Worm (Caenorhabditis elegans) whole organism, young adult: ENCODE measurements around the gene C07A9.9.

ENCODE experiments used
- B0336.3 ChIP-seq: fragments of 200-800 bp; sonication (Bioruptor generic); IDR thresholded peaks from 2 replicates; pipeline ENCODE4 v1.3.6; 2022; ENCODE audit warnings: missing genetic modification characterization, missing compliant biosample characterization
- C17E4.6 ChIP-seq: fragments of 200-800 bp; sonication (Bioruptor generic); IDR thresholded peaks from 2 replicates; pipeline ENCODE4 v1.3.6; 2022; ENCODE audit warnings: missing genetic modification reagents, missing genetic modification characterization, missing compliant biosample characterization
- F37B4.10 ChIP-seq: fragments of 200-800 bp; sonication (Bioruptor generic); IDR thresholded peaks from 2 replicates; pipeline ENCODE4 v1.3.6; 2022; ENCODE audit warnings: missing genetic modification characterization, missing compliant biosample characterization
- F57C9.4 ChIP-seq: sonication (generic microtip); optimal IDR thresholded peaks from 2 replicates; lab custom pipeline; 2017; ENCODE audit warnings: mild to moderate bottlenecking, missing genetic modification characterization, missing compliant biosample characterization
- K11D2.4 ChIP-seq: fragments of 200-800 bp; sonication (Bioruptor generic); IDR thresholded peaks from 2 replicates; pipeline ENCODE4 v1.3.6; 2022; ENCODE audit warnings: missing genetic modification reagents, missing genetic modification characterization, missing compliant biosample characterization
- K12H6.12 ChIP-seq: fragments of 200-800 bp; sonication (Bioruptor generic); optimal IDR thresholded peaks from 2 replicates; lab custom pipeline; 2018; ENCODE audit warnings: mild to moderate bottlenecking, missing genetic modification characterization, missing compliant biosample characterization
- T07F8.4 ChIP-seq: sonication (generic microtip); optimal IDR thresholded peaks from 2 replicates; lab custom pipeline; 2016; ENCODE audit warnings: mild to moderate bottlenecking, missing genetic modification characterization, moderate library complexity, missing compliant biosample characterization
- Y53F4B.3 ChIP-seq: fragments of 200-800 bp; sonication (Bioruptor generic); IDR thresholded peaks from 2 replicates; pipeline ENCODE4 v1.3.6; 2022; ENCODE audit warnings: missing genetic modification reagents, missing genetic modification characterization, missing compliant biosample characterization
- Y53G8AR.9 ChIP-seq: fragments of 200-800 bp; sonication (Bioruptor generic); conservative IDR thresholded peaks from 2 replicates; pipeline ENCODE4 v1.3.6; 2022; ENCODE audit warnings: missing genetic modification reagents, missing genetic modification characterization, missing compliant biosample characterization
- Y95B8A.8 ChIP-seq: fragments of 200-800 bp; sonication (Bioruptor generic); IDR thresholded peaks from 2 replicates; pipeline ENCODE4 v1.3.6; 2022; ENCODE audit warnings: missing genetic modification reagents, missing genetic modification characterization, missing compliant biosample characterization
- aptf-2 ChIP-seq: fragments of 200-800 bp; sonication (Bioruptor generic); conservative IDR thresholded peaks from 2 replicates; pipeline ENCODE4 v1.3.6; 2022; ENCODE audit warnings: missing genetic modification reagents, missing genetic modification characterization, missing compliant biosample characterization
- aptf-3 ChIP-seq: fragments of 200-800 bp; sonication (Bioruptor generic); IDR thresholded peaks from 2 replicates; pipeline ENCODE4 v1.3.6; 2022; ENCODE audit warnings: missing genetic modification characterization, missing compliant biosample characterization
- attf-5 ChIP-seq: fragments of 200-800 bp; sonication (Bioruptor generic); optimal IDR thresholded peaks from 2 replicates; lab custom pipeline; 2018; ENCODE audit warnings: mild to moderate bottlenecking, missing genetic modification characterization, missing compliant biosample characterization
- attf-6 ChIP-seq: fragments of 200-800 bp; sonication (Bioruptor generic); IDR thresholded peaks from 2 replicates; pipeline ENCODE4 v1.3.6; 2022; ENCODE audit warnings: missing genetic modification reagents, missing genetic modification characterization, missing compliant biosample characterization
- cebp-1 ChIP-seq, 2 experiments: fragments of 200-800 bp in 1 of 2; sonication (Bioruptor generic) in 1 of 2; sonication (generic microtip) in 1 of 2; IDR thresholded peaks in 1 of 2; optimal IDR thresholded peaks in 1 of 2; 2 replicates each; pipeline versions ENCODE4 v1.3.6 to Lab custom; 2017 to 2022; ENCODE audit warnings: missing compliant biosample characterization in 2 of 2, missing genetic modification characterization in 2 of 2, mild to moderate bottlenecking in 1 of 2, missing genetic modification reagents in 1 of 2, moderate library complexity in 1 of 2
- ceh-27 ChIP-seq: fragments of 200-800 bp; sonication (Bioruptor generic); optimal IDR thresholded peaks from 2 replicates; lab custom pipeline; 2018; ENCODE audit warnings: mild to moderate bottlenecking, missing genetic modification characterization, moderate library complexity, missing compliant biosample characterization
- ceh-40 ChIP-seq: fragments of 200-800 bp; sonication (Bioruptor generic); IDR thresholded peaks from 2 replicates; pipeline ENCODE4 v1.3.6; 2022; ENCODE audit warnings: missing genetic modification characterization, missing compliant biosample characterization
- chd-7 ChIP-seq: sonication (generic microtip); optimal IDR thresholded peaks from 2 replicates; lab custom pipeline; 2016; ENCODE audit warnings: mild to moderate bottlenecking, missing genetic modification characterization, moderate library complexity, missing compliant biosample characterization
- dox-1 ChIP-seq: fragments of 200-800 bp; sonication (Bioruptor generic); IDR thresholded peaks from 2 replicates; pipeline ENCODE4 v1.3.6; 2022; ENCODE audit warnings: missing genetic modification reagents, missing genetic modification characterization, missing compliant biosample characterization
- ekl-4 ChIP-seq: fragments of 200-800 bp; sonication (Bioruptor generic); IDR thresholded peaks from 2 replicates; pipeline ENCODE4 v1.3.6; 2022; ENCODE audit warnings: missing genetic modification reagents, missing genetic modification characterization, missing compliant biosample characterization
- ets-4 ChIP-seq: fragments of 200-800 bp; sonication (Bioruptor generic); optimal IDR thresholded peaks from 2 replicates; lab custom pipeline; 2018; ENCODE audit warnings: mild to moderate bottlenecking, missing genetic modification characterization, missing compliant biosample characterization
- him-1 ChIP-seq: sonication (generic microtip); optimal IDR thresholded peaks from 2 replicates; lab custom pipeline; 2016; ENCODE audit warnings: missing genotype, missing genetic modification reagents, missing genetic modification characterization, missing compliant biosample characterization
- hmg-1.2 ChIP-seq: fragments of 200-800 bp; sonication (Bioruptor generic); IDR thresholded peaks from 2 replicates; pipeline ENCODE4 v1.3.6; 2022; ENCODE audit warnings: missing genetic modification reagents, missing genetic modification characterization, missing compliant biosample characterization
- lin-26 ChIP-seq: fragments of 200-800 bp; sonication (Bioruptor generic); IDR thresholded peaks from 2 replicates; pipeline ENCODE4 v1.3.6; 2022; ENCODE audit warnings: missing genetic modification reagents, missing genetic modification characterization, missing compliant biosample characterization
- lin-40 ChIP-seq: sonication (generic microtip); optimal IDR thresholded peaks from 2 replicates; lab custom pipeline; 2016; ENCODE audit warnings: missing genetic modification characterization, mild to moderate bottlenecking, missing compliant biosample characterization, missing genotype, missing genetic modification reagents
- madf-10 ChIP-seq: sonication (generic microtip); optimal IDR thresholded peaks from 2 replicates; lab custom pipeline; 2016; ENCODE audit warnings: mild to moderate bottlenecking, missing genetic modification characterization, missing compliant biosample characterization
- mcd-1 ChIP-seq: fragments of 200-800 bp; sonication (Bioruptor generic); IDR thresholded peaks from 2 replicates; pipeline ENCODE4 v1.3.6; 2022; ENCODE audit warnings: missing genetic modification reagents, missing genetic modification characterization, missing compliant biosample characterization
- mel-28 ChIP-seq: sonication (generic microtip); optimal IDR thresholded peaks from 2 replicates; lab custom pipeline; 2016; ENCODE audit warnings: borderline replicate concordance, mild to moderate bottlenecking, missing genetic modification characterization, missing compliant biosample characterization
- mes-4 ChIP-seq: sonication (generic microtip); optimal IDR thresholded peaks from 2 replicates; lab custom pipeline; 2016; ENCODE audit warnings: missing genotype, missing genetic modification characterization, missing compliant biosample characterization
- mxl-1 ChIP-seq: sonication (generic microtip); optimal IDR thresholded peaks from 2 replicates; lab custom pipeline; 2016; ENCODE audit warnings: missing genetic modification characterization, missing compliant biosample characterization
- nhr-120 ChIP-seq: fragments of 200-800 bp; sonication (Bioruptor generic); IDR thresholded peaks from 2 replicates; pipeline ENCODE4 v1.3.6; 2022; ENCODE audit warnings: missing genetic modification characterization, missing compliant biosample characterization
- nhr-80 ChIP-seq: sonication (generic microtip); optimal IDR thresholded peaks from 2 replicates; lab custom pipeline; 2016; ENCODE audit warnings: missing genetic modification characterization, missing compliant biosample characterization
- pha-4 ChIP-seq: fragments of 150-350 bp; sonication (generic microtip); optimal IDR thresholded peaks from 2 replicates; lab custom pipeline; 2014; ENCODE audit warnings: missing biosample characterization, missing genetic modification reagents, missing genetic modification characterization
- snpc-4 ChIP-seq, 5 experiments: fragments of 150-350 bp in 1 of 5; sonication (generic microtip) in 4 of 5; optimal IDR thresholded peaks; 2 replicates each; lab custom pipeline; 2014 to 2018; ENCODE audit warnings: missing genetic modification characterization in 5 of 5, missing biosample characterization in 3 of 5, antibody characterized with exemption in 2 of 5, mild to moderate bottlenecking in 2 of 5, missing compliant biosample characterization in 2 of 5, missing genotype in 2 of 5, moderate library complexity in 2 of 5, missing genetic modification reagents in 1 of 5
- somi-1 ChIP-seq: fragments of 200-800 bp; sonication (Bioruptor generic); optimal IDR thresholded peaks from 2 replicates; lab custom pipeline; 2018; ENCODE audit warnings: mild to moderate bottlenecking, missing genetic modification characterization, missing compliant biosample characterization
- sptf-2 ChIP-seq: fragments of 200-800 bp; sonication (Bioruptor generic); optimal IDR thresholded peaks from 2 replicates; lab custom pipeline; 2018; ENCODE audit warnings: mild to moderate bottlenecking, missing genetic modification characterization, missing compliant biosample characterization
- unc-62 ChIP-seq: fragments of 150-350 bp; optimal IDR thresholded peaks from 2 replicates; lab custom pipeline; 2014; ENCODE audit warnings: missing biosample characterization, missing genetic modification reagents, missing genetic modification characterization
- zfh-2 ChIP-seq: fragments of 200-800 bp; sonication (Bioruptor generic); conservative IDR thresholded peaks from 2 replicates; pipeline ENCODE4 v1.3.6; 2022; ENCODE audit warnings: missing genetic modification reagents, missing genetic modification characterization, missing compliant biosample characterization
- ztf-18 ChIP-seq: sonication (generic microtip); optimal IDR thresholded peaks from 2 replicates; lab custom pipeline; 2016; ENCODE audit warnings: missing genotype, mild to moderate bottlenecking, missing genetic modification characterization, missing compliant biosample characterization

C07A9.9 gene

ce11 chrIII:9697323-9697722 lies 29.9 kb upstream of the C07A9.9 start:
- no peak for TF ChIP-seq unc-62 (GFP tag; lab: Kevin White, UChicago)
- TF ChIP-seq B0336.3 (GFP tag; lab: Robert Waterston, UW), result peak; percentile 42; the same call in 1 of the 2 replicates
- TF ChIP-seq K11D2.4 (GFP tag; lab: Robert Waterston, UW), result 0 out of 2 replicates have a peak, but pooled peaks have one; percentile 10
- TF ChIP-seq snpc-4 (GFP tag; optimal IDR thresholded peaks at IDR 0.05; lab: Kevin White, UChicago), result no peak
- peak in 2 of 4 experiments; percentile 28 to 56 for TF ChIP-seq snpc-4 (tag; optimal IDR thresholded peaks at IDR 0.05; lab: Kevin White, UChicago)
- peak; percentile 38 for TF ChIP-seq attf-5 (GFP tag; lab: Kevin White, UChicago)
- no peak for TF ChIP-seq attf-6 (GFP tag; lab: Robert Waterston, UW)
- no peak for TF ChIP-seq pha-4 (tag; lab: Kevin White, UChicago)
- 0 out of 2 replicates have a peak, but pooled peaks have one; percentile 16 for TF ChIP-seq ekl-4 (GFP tag; lab: Robert Waterston, UW)
- no peak for TF ChIP-seq sptf-2 (GFP tag; lab: Kevin White, UChicago)
- TF ChIP-seq K12H6.12 (tag; lab: Kevin White, UChicago), result peak; percentile 12
- TF ChIP-seq aptf-3 (GFP tag; lab: Robert Waterston, UW), result no peak
- TF ChIP-seq ztf-18 (tag; lab: Kevin White, UChicago), result no peak
- no peak for TF ChIP-seq mes-4
- TF ChIP-seq zfh-2 (GFP tag; lab: Robert Waterston, UW), result no peak
- TF ChIP-seq ceh-27, result peak; percentile 5
- no peak for TF ChIP-seq F37B4.10 (GFP tag; lab: Robert Waterston, UW)
- TF ChIP-seq him-1 (tag; lab: Kevin White, UChicago), result no peak
- TF ChIP-seq mcd-1 (GFP tag; lab: Robert Waterston, UW), result 0 out of 2 replicates have a peak, but pooled peaks have one; percentile 38
- TF ChIP-seq madf-10, result no peak
- peak; percentile 26 for TF ChIP-seq lin-40 (tag; lab: Kevin White, UChicago)
- peak; percentile 56; the same call in 1 of the 2 replicates for TF ChIP-seq hmg-1.2 (GFP tag; lab: Robert Waterston, UW)
- 0 out of 2 replicates have a peak, but pooled peaks have one; percentile 35 for TF ChIP-seq Y53G8AR.9
- TF ChIP-seq cebp-1 (GFP tag; IDR thresholded peaks at IDR 0.05; lab: Robert Waterston, UW), result no peak
- TF ChIP-seq cebp-1 (tag; optimal IDR thresholded peaks at IDR 0.05; lab: Kevin White, UChicago), result peak; percentile 58
- no peak for TF ChIP-seq lin-26 (GFP tag; lab: Robert Waterston, UW)
- no peak for TF ChIP-seq Y53F4B.3 (GFP tag; lab: Robert Waterston, UW)
- no peak for TF ChIP-seq nhr-120
- no peak for TF ChIP-seq aptf-2
- TF ChIP-seq ceh-40 (GFP tag; lab: Robert Waterston, UW), result no peak
- peak; percentile 97 for TF ChIP-seq nhr-80 (tag; lab: Kevin White, UChicago)
- no peak for TF ChIP-seq Y95B8A.8 (GFP tag; lab: Robert Waterston, UW)
- TF ChIP-seq chd-7 (tag; lab: Kevin White, UChicago), result no peak
- no peak for TF ChIP-seq F57C9.4 (tag; lab: Kevin White, UChicago)
- peak; percentile 78 for TF ChIP-seq dox-1 (GFP tag; lab: Robert Waterston, UW)
- TF ChIP-seq ets-4 (GFP tag; lab: Kevin White, UChicago), result peak; percentile 4

- TF ChIP-seq somi-1 (GFP tag; lab: Kevin White, UChicago) (no peak), T07F8.4 (tag; lab: Kevin White, UChicago) (no peak), mxl-1 (no peak), mel-28 (no peak), C17E4.6 (GFP tag; lab: Robert Waterston, UW) (no peak), zfh-2 (GFP tag; lab: Robert Waterston, UW) (no peak)
- TF ChIP-seq, all 124 proteins: peak for 0
These were observed 29.0 kb upstream of the C07A9.9 start, which contains the start of gene bud-31 for ce11 chrIII:9696417-9696816. bud-31 (minus strand) TSS chrIII:9696517.
